Fruit fly (Drosophila melanogaster) whole organism, prepupa: ENCODE measurements around the gene CG32192.
A peak's percentile ranks its signal among the peaks of the same experiment; 100 is the strongest.

Source experiments
- CG10631 ChIP-seq: fragments of 200-800 bp; sonication (Bioruptor generic); optimal IDR thresholded peaks from 2 replicates; lab custom pipeline; 2016; ENCODE audit warnings: missing biosample characterization, missing genetic modification characterization
- CG10669 ChIP-seq: fragments of 200-800 bp; sonication (Bioruptor generic); optimal IDR thresholded peaks from 3 replicates; lab custom pipeline; 2018; ENCODE audit warnings: missing biosample characterization, mild to moderate bottlenecking, missing genetic modification characterization, moderate library complexity
- CG11294 ChIP-seq: fragments of 200-800 bp; sonication (Bioruptor generic); IDR thresholded peaks from 2 replicates; pipeline ENCODE4 v1.3.6; 2022; ENCODE audit warnings: missing biosample characterization, missing genetic modification characterization
- CG11762 ChIP-seq: fragments of 200-800 bp; sonication (Bioruptor generic); optimal IDR thresholded peaks from 3 replicates; lab custom pipeline; 2016; ENCODE audit warnings: missing biosample characterization, missing genetic modification characterization; ENCODE audit not compliant: insufficient read depth
- CG11902 ChIP-seq: fragments of 200-800 bp; sonication (Bioruptor generic); optimal IDR thresholded peaks from 3 replicates; lab custom pipeline; 2016; ENCODE audit warnings: missing biosample characterization, missing genetic modification characterization
- CG15336 ChIP-seq: fragments of 200-800 bp; sonication (Bioruptor generic); IDR thresholded peaks from 2 replicates; pipeline ENCODE4 v1.3.6; 2022; ENCODE audit warnings: missing biosample characterization, missing genetic modification characterization
- CG3032 ChIP-seq: fragments of 200-800 bp; optimal IDR thresholded peaks from 2 replicates; lab custom pipeline; 2019; ENCODE audit warnings: missing biosample characterization, mild to moderate bottlenecking, missing genetic modification characterization, moderate library complexity
- CG31627 ChIP-seq: fragments of 200-800 bp; sonication (Bioruptor generic); optimal IDR thresholded peaks from 3 replicates; lab custom pipeline; 2016; ENCODE audit warnings: missing biosample characterization, missing genetic modification characterization
- CG32006 ChIP-seq: fragments of 200-800 bp; sonication (Bioruptor generic); optimal IDR thresholded peaks from 3 replicates; lab custom pipeline; 2017; ENCODE audit warnings: missing biosample characterization, mild to moderate bottlenecking, missing genetic modification characterization
- CG34406 ChIP-seq: fragments of 200-800 bp; sonication (Bioruptor generic); optimal IDR thresholded peaks from 3 replicates; lab custom pipeline; 2016; ENCODE audit warnings: missing biosample characterization, missing genetic modification characterization
- CG3919 ChIP-seq: fragments of 200-800 bp; sonication (Bioruptor generic); optimal IDR thresholded peaks from 3 replicates; lab custom pipeline; 2016; ENCODE audit warnings: missing biosample characterization, missing genetic modification characterization
- CG4318 ChIP-seq: fragments of 200-800 bp; sonication (Bioruptor generic); optimal IDR thresholded peaks from 3 replicates; lab custom pipeline; 2017; ENCODE audit warnings: missing biosample characterization, mild to moderate bottlenecking, missing genetic modification characterization
- CG6163 ChIP-seq: fragments of 200-800 bp; sonication (Bioruptor generic); IDR thresholded peaks from 3 replicates; pipeline ENCODE4 v1.3.6; 2022; ENCODE audit warnings: missing biosample characterization, missing genetic modification characterization
- CG6276 ChIP-seq: fragments of 200-800 bp; sonication (Bioruptor generic); optimal IDR thresholded peaks from 2 replicates; lab custom pipeline; 2017; ENCODE audit warnings: missing biosample characterization, mild to moderate bottlenecking, missing genetic modification characterization
- CG6808 ChIP-seq: fragments of 200-800 bp; sonication (Bioruptor generic); optimal IDR thresholded peaks from 3 replicates; lab custom pipeline; 2017; ENCODE audit warnings: missing biosample characterization, missing genetic modification characterization, mild to moderate bottlenecking, moderate library complexity, missing genetic modification reagents
- CG6854 ChIP-seq: fragments of 200-800 bp; sonication (Bioruptor generic); optimal IDR thresholded peaks from 2 replicates; lab custom pipeline; 2017; ENCODE audit warnings: missing biosample characterization, mild to moderate bottlenecking, missing genetic modification characterization
- CG7368 ChIP-seq: fragments of 200-800 bp; sonication (Bioruptor generic); optimal IDR thresholded peaks from 3 replicates; lab custom pipeline; 2016; ENCODE audit warnings: missing biosample characterization, missing genetic modification characterization
- CG8119 ChIP-seq: fragments of 200-800 bp; sonication (Bioruptor generic); IDR thresholded peaks from 3 replicates; pipeline ENCODE4 v1.3.6; 2022; ENCODE audit warnings: missing biosample characterization, missing genetic modification characterization
- CG8319 ChIP-seq: fragments of 200-800 bp; sonication (Bioruptor generic); optimal IDR thresholded peaks from 3 replicates; lab custom pipeline; 2016; ENCODE audit warnings: missing biosample characterization, missing genetic modification characterization
- CG8632 ChIP-seq: fragments of 200-800 bp; sonication (Bioruptor generic); optimal IDR thresholded peaks from 3 replicates; lab custom pipeline; 2016; ENCODE audit warnings: missing biosample characterization, missing genetic modification characterization
- CG9139 ChIP-seq: fragments of 200-800 bp; sonication (Bioruptor generic); optimal IDR thresholded peaks from 3 replicates; lab custom pipeline; 2017; ENCODE audit warnings: missing biosample characterization, mild to moderate bottlenecking, missing genetic modification characterization
- Eip75B ChIP-seq: fragments of 200-800 bp; sonication (Bioruptor generic); optimal IDR thresholded peaks from 3 replicates; lab custom pipeline; 2016; ENCODE audit warnings: missing biosample characterization, missing genetic modification characterization
- Eip78C ChIP-seq: fragments of 200-800 bp; sonication (Bioruptor generic); peaks from one replicate; lab custom pipeline; 2016; ENCODE audit warnings: missing biosample characterization, missing genetic modification characterization
- Ets21C ChIP-seq: fragments of 200-800 bp; sonication (Bioruptor generic); optimal IDR thresholded peaks from 3 replicates; lab custom pipeline; 2016; ENCODE audit warnings: missing biosample characterization, missing genetic modification characterization
- Ets96B ChIP-seq: fragments of 200-800 bp; optimal IDR thresholded peaks from 2 replicates; lab custom pipeline; 2019; ENCODE audit warnings: missing biosample characterization, mild to moderate bottlenecking, missing genetic modification characterization, moderate library complexity
- Gug ChIP-seq: fragments of 200-800 bp; sonication (Bioruptor generic); IDR thresholded peaks from 2 replicates; pipeline ENCODE4 v1.3.6; 2022; ENCODE audit warnings: missing biosample characterization, missing genetic modification characterization
- Hr38 ChIP-seq: sonication (Bioruptor generic); optimal IDR thresholded peaks from 2 replicates; lab custom pipeline; 2016; ENCODE audit warnings: missing biosample characterization, missing genetic modification characterization
- Hr39 ChIP-seq: fragments of 200-800 bp; sonication (Bioruptor generic); optimal IDR thresholded peaks from 2 replicates; lab custom pipeline; 2016; ENCODE audit warnings: missing biosample characterization, missing genetic modification characterization
- Hr4 ChIP-seq: fragments of 200-800 bp; sonication (Bioruptor generic); optimal IDR thresholded peaks from 3 replicates; lab custom pipeline; 2016; ENCODE audit warnings: missing biosample characterization, missing genetic modification characterization
- Met ChIP-seq: fragments of 200-800 bp; sonication (Bioruptor generic); optimal IDR thresholded peaks from 3 replicates; lab custom pipeline; 2016; ENCODE audit warnings: missing biosample characterization, missing genetic modification characterization
- OdsH ChIP-seq: fragments of 200-800 bp; sonication (Bioruptor generic); optimal IDR thresholded peaks from 3 replicates; lab custom pipeline; 2016; ENCODE audit warnings: missing biosample characterization, missing genetic modification characterization
- Smox ChIP-seq: fragments of 200-800 bp; sonication (Bioruptor generic); optimal IDR thresholded peaks from 3 replicates; lab custom pipeline; 2016; ENCODE audit warnings: missing biosample characterization, missing genetic modification characterization
- Sox102F ChIP-seq: fragments of 200-800 bp; sonication (Bioruptor generic); optimal IDR thresholded peaks from 2 replicates; lab custom pipeline; 2016; ENCODE audit warnings: missing biosample characterization, mild to moderate bottlenecking, missing genetic modification characterization
- Sox15 ChIP-seq: fragments of 200-800 bp; sonication (Bioruptor generic); optimal IDR thresholded peaks from 3 replicates; lab custom pipeline; 2016; ENCODE audit warnings: missing biosample characterization, missing genetic modification characterization
- achi ChIP-seq: fragments of 200-800 bp; sonication (Bioruptor generic); optimal IDR thresholded peaks from 3 replicates; lab custom pipeline; 2016; ENCODE audit warnings: missing biosample characterization, missing genetic modification characterization
- acj6 ChIP-seq: fragments of 200-800 bp; sonication (Bioruptor generic); optimal IDR thresholded peaks from 3 replicates; lab custom pipeline; 2016; ENCODE audit warnings: missing biosample characterization, missing genetic modification characterization
- dac ChIP-seq: fragments of 200-800 bp; sonication (Bioruptor generic); optimal IDR thresholded peaks from 2 replicates; lab custom pipeline; 2017; ENCODE audit warnings: missing biosample characterization, mild to moderate bottlenecking, missing genetic modification characterization
- dsx ChIP-seq: fragments of 200-800 bp; optimal IDR thresholded peaks from 3 replicates; lab custom pipeline; 2019; ENCODE audit warnings: missing biosample characterization, mild to moderate bottlenecking, missing genetic modification characterization, moderate library complexity; ENCODE audit not compliant: poor library complexity, severe bottlenecking
- eg ChIP-seq: fragments of 200-800 bp; sonication (Bioruptor generic); IDR thresholded peaks from 3 replicates; pipeline ENCODE4 v1.3.6; 2022; ENCODE audit warnings: missing biosample characterization, missing genetic modification characterization
- esn ChIP-seq: fragments of 200-800 bp; sonication (Bioruptor generic); optimal IDR thresholded peaks from 2 replicates; lab custom pipeline; 2016; ENCODE audit warnings: missing biosample characterization, mild to moderate bottlenecking, missing genetic modification characterization, moderate library complexity
- fd59A ChIP-seq: fragments of 200-800 bp; sonication (Bioruptor generic); optimal IDR thresholded peaks from 2 replicates; lab custom pipeline; 2017; ENCODE audit warnings: missing biosample characterization, mild to moderate bottlenecking, missing genetic modification characterization, missing genetic modification reagents
- fd85E ChIP-seq: fragments of 200-800 bp; sonication (Bioruptor generic); optimal IDR thresholded peaks from 3 replicates; lab custom pipeline; 2016; ENCODE audit warnings: missing biosample characterization, missing genetic modification characterization
- fkh ChIP-seq: fragments of 200-800 bp; sonication (Bioruptor generic); optimal IDR thresholded peaks from 3 replicates; lab custom pipeline; 2017; ENCODE audit warnings: missing biosample characterization, mild to moderate bottlenecking, missing genetic modification characterization, moderate library complexity
- lz ChIP-seq: fragments of 200-800 bp; sonication (Bioruptor generic); optimal IDR thresholded peaks from 3 replicates; lab custom pipeline; 2016; ENCODE audit warnings: missing biosample characterization, missing genetic modification characterization
- net ChIP-seq: fragments of 200-800 bp; sonication (Bioruptor generic); optimal IDR thresholded peaks from 3 replicates; lab custom pipeline; 2016; ENCODE audit warnings: missing biosample characterization, missing genetic modification characterization
- salr ChIP-seq, 2 experiments: fragments of 200-800 bp; sonication (Bioruptor generic); optimal IDR thresholded peaks; 3 replicates each; lab custom pipeline; 2016 to 2018; ENCODE audit warnings: missing biosample characterization in 2 of 2, missing genetic modification characterization in 2 of 2, mild to moderate bottlenecking in 1 of 2
- spab ChIP-seq: fragments of 200-800 bp; sonication (Bioruptor generic); optimal IDR thresholded peaks from 2 replicates; lab custom pipeline; 2017; ENCODE audit warnings: missing biosample characterization, mild to moderate bottlenecking, missing genetic modification characterization, missing genetic modification reagents
- ss ChIP-seq, 2 experiments: fragments of 200-800 bp; sonication (Bioruptor generic); optimal IDR thresholded peaks; 2 replicates in 1 of 2; 3 replicates in 1 of 2; lab custom pipeline; 2017 to 2018; ENCODE audit warnings: mild to moderate bottlenecking in 2 of 2, missing biosample characterization in 2 of 2, missing genetic modification characterization in 2 of 2, moderate library complexity in 1 of 2
- topi ChIP-seq: fragments of 200-800 bp; sonication (Bioruptor generic); optimal IDR thresholded peaks from 3 replicates; lab custom pipeline; 2016; ENCODE audit warnings: missing biosample characterization, missing genetic modification characterization
- vri ChIP-seq: fragments of 200-800 bp; sonication (Bioruptor generic); optimal IDR thresholded peaks from 3 replicates; lab custom pipeline; 2016; ENCODE audit warnings: missing biosample characterization, mild to moderate bottlenecking, missing genetic modification characterization

CG32192 gene

DNA sequence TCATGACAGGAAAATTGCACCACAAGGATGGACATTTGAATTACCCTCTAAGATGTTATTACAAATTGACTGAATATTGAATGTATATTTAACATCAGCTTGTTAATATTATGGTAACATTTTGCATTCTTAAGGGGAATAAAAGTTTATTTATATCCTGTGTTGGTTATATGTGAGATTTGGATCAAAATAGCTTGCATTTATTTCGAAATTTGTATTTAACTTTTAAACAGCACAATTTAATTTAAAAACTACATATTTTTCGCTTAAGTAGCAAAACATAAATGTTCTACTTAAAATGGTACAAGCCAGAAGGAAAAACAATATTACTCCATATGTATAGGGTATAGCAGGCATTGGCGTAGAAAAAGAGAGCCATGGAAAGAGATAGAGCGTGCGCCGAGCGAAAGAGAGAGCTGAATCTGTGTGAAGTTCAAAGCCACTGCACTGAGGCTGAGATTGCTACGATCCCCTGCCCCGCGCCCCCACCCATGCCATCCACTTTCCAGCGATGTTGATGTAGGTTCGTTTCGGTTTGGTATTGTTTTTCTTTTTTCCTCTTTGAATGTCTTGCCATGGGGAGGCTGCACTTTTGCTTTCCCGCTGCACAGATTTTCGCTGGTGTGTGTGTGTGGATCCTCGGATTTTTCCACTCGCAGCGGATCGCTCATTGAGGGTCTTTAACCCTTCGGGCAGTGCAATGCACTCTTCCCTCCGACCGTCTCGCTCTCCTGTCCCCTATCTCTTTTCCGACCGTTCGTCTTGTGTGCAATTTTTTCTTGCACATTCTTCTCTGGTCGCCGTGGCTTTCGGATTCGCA is 34.9 kb upstream of the CG32192 start:
- TF ChIP-seq CG34406 (GFP tag; lab: Kevin White, UChicago) (peak; percentile 70), CG15336 (GFP tag; lab: Robert Waterston, UW) (peak; percentile 87), CG6854 (no peak), ss (GFP tag; optimal IDR thresholded peaks at IDR 0.05; lab: Kevin White, UChicago) (peak; percentile 77 to 84), achi (peak; percentile 86), fd59A (GFP tag; lab: Kevin White, UChicago) (peak; percentile 90), Met (GFP tag; lab: Kevin White, UChicago) (peak; percentile 60), Gug (GFP tag; lab: Robert Waterston, UW) (peak; percentile 45; the same call in 1 of the 2 replicates), CG8319 (peak; percentile 60), Hr4 (GFP tag; lab: Kevin White, UChicago) (peak; percentile 96), spab (GFP tag; lab: Kevin White, UChicago) (peak; percentile 88), Eip75B (peak; percentile 89), CG11294 (GFP tag; lab: Robert Waterston, UW) (peak; percentile 37; the same call in 1 of the 2 replicates), CG32006 (GFP tag; lab: Kevin White, UChicago) (peak; percentile 98), Smox (peak; percentile 59), salr (GFP tag; optimal IDR thresholded peaks at IDR 0.05; lab: Kevin White, UChicago) (peak; percentile 39 to 98), topi (GFP tag; lab: Kevin White, UChicago) (peak; percentile 74), Eip78C (GFP tag; lab: Kevin White, UChicago) (peak; percentile 98), CG4318 (GFP tag; lab: Kevin White, UChicago) (peak; percentile 96), CG3919 (peak; percentile 85), lz (GFP tag; lab: Kevin White, UChicago) (peak; percentile 76), Sox15 (peak; percentile 68), CG8119 (GFP tag; lab: Robert Waterston, UW) (peak; percentile 92), Ets21C (GFP tag; lab: Kevin White, UChicago) (peak; percentile 41), CG10669 (peak; percentile 88), Hr39 (GFP tag; lab: Kevin White, UChicago) (peak; percentile 68), Ets96B (tag; lab: Kevin White, UChicago) (peak; percentile 92), CG6276 (peak; percentile 89), CG6163 (GFP tag; lab: Robert Waterston, UW) (0 out of 3 replicates have a peak, but pooled peaks have one; percentile 21), Sox102F (GFP tag; lab: Kevin White, UChicago) (peak; percentile 51), acj6 (GFP tag; lab: Kevin White, UChicago) (peak; percentile 84), CG9139 (GFP tag; lab: Kevin White, UChicago) (peak; percentile 44), CG31627 (GFP tag; lab: Kevin White, UChicago) (peak; percentile 73), esn (GFP tag; lab: Kevin White, UChicago) (peak; percentile 73), CG11762 (GFP tag; lab: Kevin White, UChicago) (peak; percentile 75), dac (peak; percentile 80), Hr38 (no peak), dsx (GFP tag; lab: Kevin White, UChicago) (peak; percentile 88), CG10631 (peak; percentile 91), CG3032 (tag; lab: Kevin White, UChicago) (peak; percentile 92), eg (peak; percentile 36; the same call in 2 of the 3 replicates), net (GFP tag; lab: Kevin White, UChicago) (peak; percentile 88), CG6808 (GFP tag; lab: Kevin White, UChicago) (peak; percentile 88), CG11902 (GFP tag; lab: Kevin White, UChicago) (peak; percentile 45), fkh (peak; percentile 20), fd85E (GFP tag; lab: Kevin White, UChicago) (no peak), CG8632 (peak; percentile 76), CG7368 (GFP tag; lab: Kevin White, UChicago) (peak; percentile 42), OdsH (GFP tag; lab: Kevin White, UChicago) (peak; percentile 86), vri (peak; percentile 19)
